Worm (Caenorhabditis elegans): Measurements from ENCODE around the gene Y97E10B.1.

Gene Y97E10B.1

DNA sequence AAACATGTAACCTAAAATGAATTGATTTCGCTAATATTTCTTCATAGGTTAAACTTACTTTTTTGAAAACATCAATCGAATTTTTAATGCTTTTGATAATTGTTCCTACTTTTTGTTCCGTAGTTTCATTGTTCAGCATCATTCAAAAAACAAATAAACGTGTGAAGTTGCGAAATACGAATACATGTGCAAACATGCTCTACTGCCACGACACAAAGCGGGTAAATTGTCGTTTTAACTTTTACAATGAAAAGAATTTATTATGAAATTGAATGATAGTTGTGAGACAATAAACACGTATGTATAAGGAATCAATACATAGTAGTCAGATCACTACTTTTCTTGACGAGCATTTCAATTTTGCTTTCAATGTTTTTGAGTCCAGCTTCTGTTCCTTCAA is 11.5 kb downstream of the Y97E10B.1 start, which contains the start of gene F26D11.12 (continued):
- no peak for TF ChIP-seq irx-1 (tag; optimal IDR thresholded peaks at IDR 0.05)
- TF ChIP-seq swsn-7 (tag; optimal IDR thresholded peaks at IDR 0.05) = no peak
- TF ChIP-seq ceh-90 (tag; optimal IDR thresholded peaks at IDR 0.05) = no peak
- TF ChIP-seq lin-39 (tag; optimal IDR thresholded peaks at IDR 0.05) = no peak

DNA sequence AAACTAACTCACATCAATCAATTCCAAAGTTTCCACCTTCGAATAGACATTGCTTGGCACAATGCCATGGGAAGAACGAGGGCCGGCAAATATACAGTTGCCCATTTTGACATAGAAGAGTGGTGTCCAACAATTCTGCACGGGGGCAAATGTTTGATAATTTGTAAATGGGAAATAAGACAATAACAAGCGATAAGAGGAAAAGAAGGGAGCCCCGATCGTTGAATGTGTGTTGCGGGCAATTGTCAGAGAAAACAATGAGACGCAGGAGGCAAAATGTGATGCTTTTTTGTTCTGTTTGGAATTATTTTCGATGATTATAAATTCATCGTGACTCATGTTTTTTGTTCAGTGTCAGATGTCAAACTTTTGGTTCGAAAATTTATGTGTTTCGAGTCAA is 12.6 kb downstream of the Y97E10B.1 start, which contains the start of gene pals-34:
Gene pals-34 (minus strand): TSS at position 280 of the 400 bp plus-strand sequence.
- TF ChIP-seq mdl-1 (tag; optimal IDR thresholded peaks at IDR 0.05) (no peak), efl-1 (optimal IDR thresholded peaks at IDR 0.05) (no peak), efl-1 (GFP tag; optimal IDR thresholded peaks at IDR 0.05 in 1 of 2) (peak in 1 of 2 experiments; percentile 87)

DNA sequence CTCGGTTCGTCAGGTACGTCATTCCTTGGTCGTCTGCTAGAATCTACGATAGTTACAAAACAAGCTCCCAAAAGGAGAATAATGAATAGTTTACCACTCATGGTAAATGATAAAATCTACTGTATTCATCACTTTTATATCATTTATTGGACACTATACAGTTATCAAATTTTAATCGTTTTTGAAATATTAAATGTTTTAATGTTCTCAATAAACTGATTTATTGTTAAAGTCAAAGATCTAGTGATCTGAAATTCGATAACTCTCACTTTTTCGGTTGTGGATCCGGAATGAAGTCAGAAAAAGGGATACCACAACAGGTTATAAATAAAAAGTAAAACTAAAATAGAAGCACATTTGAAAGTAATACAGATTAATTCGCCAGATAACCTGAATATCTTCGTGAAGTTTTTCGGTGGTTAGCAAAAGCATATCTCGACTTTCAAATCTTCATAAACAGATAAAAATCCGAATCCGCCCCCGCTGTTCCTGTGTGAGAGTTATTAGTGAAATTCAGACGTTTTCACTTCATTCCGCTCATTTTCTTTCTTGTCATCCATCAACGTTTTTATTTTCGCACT is 15.2 kb downstream of the Y97E10B.1 start, which contains the start of the genes clec-217 and F26D11.2:
Gene clec-217 (minus strand): TSS at position 101 of the 581 bp plus-strand sequence.
Gene F26D11.2 (plus strand): TSS at position 531 of the 581 bp plus-strand sequence.
- TF ChIP-seq unc-62 (GFP tag; optimal IDR thresholded peaks at IDR 0.05) (no peak), nhr-12 (tag; optimal IDR thresholded peaks at IDR 0.05) (no peak), nhr-11 (tag; optimal IDR thresholded peaks at IDR 0.05) (no peak), nhr-90 (tag; optimal IDR thresholded peaks at IDR 0.05; ENCODE audit: poor library complexity) (no peak), lsy-2 (tag; optimal IDR thresholded peaks at IDR 0.05) (no peak), blmp-1 (tag; optimal IDR thresholded peaks at IDR 0.05) (peak; percentile 40)

ce11 chrV:7964429-7964828 is 20.8 kb downstream of the Y97E10B.1 start:
- TF ChIP-seq zip-4 (GFP tag; optimal IDR thresholded peaks at IDR 0.05) = no peak
- TF ChIP-seq sptf-1 (tag; optimal IDR thresholded peaks at IDR 0.05) = no peak
- no peak for TF ChIP-seq unc-30 (tag; optimal IDR thresholded peaks at IDR 0.05)
- no peak for TF ChIP-seq nhr-237 (tag; optimal IDR thresholded peaks at IDR 0.05)
- TF ChIP-seq nhr-11 (tag; optimal IDR thresholded peaks at IDR 0.05) = no peak

DNA sequence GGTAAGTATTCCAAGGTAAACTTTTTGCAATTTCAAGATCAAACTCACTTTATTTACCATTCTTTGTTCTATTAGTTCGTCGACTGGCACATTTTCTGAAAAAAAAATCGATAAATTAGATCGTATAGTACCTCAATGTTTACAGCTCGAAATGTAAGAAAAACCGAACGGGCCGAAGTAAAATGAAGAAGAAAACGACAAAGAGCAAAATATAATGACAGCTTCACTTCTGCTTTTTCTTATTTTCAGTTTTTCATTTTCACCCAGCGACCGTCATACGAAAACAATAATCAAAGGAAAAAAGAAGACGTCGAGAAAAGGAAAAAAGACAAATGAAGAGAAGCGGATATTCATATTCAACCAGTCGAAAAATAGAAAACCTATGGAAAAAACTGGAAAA is 25.4 kb downstream of the Y97E10B.1 start, which contains the start of gene che-7:
Gene che-7 (minus strand): TSS at position 101 of the 400 bp plus-strand sequence.
- TF ChIP-seq nhr-76 (tag; optimal IDR thresholded peaks at IDR 0.05) = no peak
- no peak for TF ChIP-seq nhr-28 (tag; optimal IDR thresholded peaks at IDR 0.05)
- no peak for TF ChIP-seq nhr-84 (tag; optimal IDR thresholded peaks at IDR 0.05)
- no peak for TF ChIP-seq tlp-1 (tag; optimal IDR thresholded peaks at IDR 0.05)
- no peak for TF ChIP-seq hlh-4 (tag; optimal IDR thresholded peaks at IDR 0.05)
- TF ChIP-seq snpc-4 (tag; optimal IDR thresholded peaks at IDR 0.05) = no peak

DNA sequence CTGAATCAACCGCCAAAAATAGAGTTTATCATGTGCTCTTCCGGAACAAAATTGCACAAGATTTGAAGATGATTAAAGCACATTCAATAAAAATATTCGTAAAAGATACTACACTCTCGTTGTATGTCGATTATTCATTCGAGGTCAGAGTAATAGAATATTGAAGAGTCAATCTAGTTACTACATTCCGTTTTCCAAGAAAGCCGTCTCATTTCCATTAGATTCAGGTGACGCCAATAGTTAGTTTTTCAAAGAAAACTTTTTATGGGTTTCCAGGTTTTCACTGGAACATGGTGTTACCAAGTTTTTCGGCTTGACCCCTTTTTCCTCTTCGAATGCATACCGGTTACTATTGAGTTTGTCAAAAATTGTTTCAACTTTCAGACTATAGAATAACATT is 26.9 kb downstream of the Y97E10B.1 start:
- TF ChIP-seq nhr-20 (tag; optimal IDR thresholded peaks at IDR 0.05) (peak; percentile 43), ets-5 (GFP tag; IDR thresholded peaks at IDR 0.05) (no peak), nhr-71 (tag; optimal IDR thresholded peaks at IDR 0.05) (peak; percentile 51), sox-4 (tag; optimal IDR thresholded peaks at IDR 0.05) (peak; percentile 32), nhr-47 (tag; optimal IDR thresholded peaks at IDR 0.05) (peak; percentile 41), lsy-2 (tag; optimal IDR thresholded peaks at IDR 0.05) (peak in 1 of 2 experiments; percentile 1), lin-14 (GFP tag; optimal IDR thresholded peaks at IDR 0.05) (peak; percentile 16), nhr-12 (tag; optimal IDR thresholded peaks at IDR 0.05) (no peak), C34B4.2 (tag; optimal IDR thresholded peaks at IDR 0.05) (no peak), C16A3.4 (tag; optimal IDR thresholded peaks at IDR 0.05) (no peak), fkh-8 (tag; optimal IDR thresholded peaks at IDR 0.05) (peak; percentile 77), dsc-1 (tag; optimal IDR thresholded peaks at IDR 0.05) (peak; percentile 46), nhr-11 (tag; optimal IDR thresholded peaks at IDR 0.05) (no peak), egl-13 (tag; optimal IDR thresholded peaks at IDR 0.05) (peak; percentile 22)
